Worm (Caenorhabditis elegans): ENCODE measurements around the gene Y53C12A.6.
A peak's percentile ranks its signal among the peaks of the same experiment; 100 is the strongest.

Y53C12A.6 gene

ce11 chrII:9695942-9696341 is 21.9 kb downstream of the Y53C12A.6 start:
- TF ChIP-seq him-1 (tag; optimal IDR thresholded peaks at IDR 0.05) (no peak), W03F9.2 (tag; optimal IDR thresholded peaks at IDR 0.05) (no peak), dao-5 (tag; optimal IDR thresholded peaks at IDR 0.05) (no peak)

ce11 chrII:9691839-9692238 is 26.0 kb downstream of the Y53C12A.6 start, which contains the start of gene nlp-11:
Gene nlp-11 (minus strand): TSS chrII:9691939.
- TF ChIP-seq dao-5 (tag; optimal IDR thresholded peaks at IDR 0.05), result no peak
- no peak for TF ChIP-seq W03F9.2 (tag; optimal IDR thresholded peaks at IDR 0.05)
- TF ChIP-seq him-1 (tag; optimal IDR thresholded peaks at IDR 0.05), result no peak

- TF ChIP-seq him-1 (tag; optimal IDR thresholded peaks at IDR 0.05), result no peak
- TF ChIP-seq W03F9.2 (tag; optimal IDR thresholded peaks at IDR 0.05), result no peak
- no peak for TF ChIP-seq dao-5 (tag; optimal IDR thresholded peaks at IDR 0.05)
Observed at ce11 chrII:9690067-9690632, 27.7 kb downstream of the Y53C12A.6 start.

- TF ChIP-seq W03F9.2 (tag; optimal IDR thresholded peaks at IDR 0.05) (no peak), him-1 (tag; optimal IDR thresholded peaks at IDR 0.05) (no peak), dao-5 (tag; optimal IDR thresholded peaks at IDR 0.05) (no peak)
Observed at ce11 chrII:9686663-9687193, 31.1 kb downstream of the Y53C12A.6 start, which contains the start of gene ZK1320.9. Gene ZK1320.9 (minus strand): TSS chrII:9686713.

ce11 chrII:9684175-9684574 is 33.6 kb downstream of the Y53C12A.6 start:
- no peak for TF ChIP-seq dao-5 (tag; optimal IDR thresholded peaks at IDR 0.05)
- TF ChIP-seq him-1 (tag; optimal IDR thresholded peaks at IDR 0.05), result no peak
- no peak for TF ChIP-seq W03F9.2 (tag; optimal IDR thresholded peaks at IDR 0.05)

ce11 chrII:9682044-9682443 is 35.8 kb downstream of the Y53C12A.6 start:
- TF ChIP-seq dao-5 (tag; optimal IDR thresholded peaks at IDR 0.05), result no peak
- no peak for TF ChIP-seq W03F9.2 (tag; optimal IDR thresholded peaks at IDR 0.05)
- TF ChIP-seq him-1 (tag; optimal IDR thresholded peaks at IDR 0.05), result no peak

- TF ChIP-seq him-1 (tag; optimal IDR thresholded peaks at IDR 0.05) (no peak), dao-5 (tag; optimal IDR thresholded peaks at IDR 0.05) (no peak)
Observed at ce11 chrII:9680493-9680892, 37.3 kb downstream of the Y53C12A.6 start, which contains the start of gene ZK1320.13. Gene ZK1320.13 (plus strand): TSS chrII:9680793.

ce11 chrII:9679842-9680241 is 38.0 kb downstream of the Y53C12A.6 start:
- no peak for TF ChIP-seq W03F9.2 (tag; optimal IDR thresholded peaks at IDR 0.05)
- no peak for TF ChIP-seq dao-5 (tag; optimal IDR thresholded peaks at IDR 0.05)
- no peak for TF ChIP-seq him-1 (tag; optimal IDR thresholded peaks at IDR 0.05)

ce11 chrII:9677470-9677869 is 40.3 kb downstream of the Y53C12A.6 start:
- TF ChIP-seq W03F9.2 (tag; optimal IDR thresholded peaks at IDR 0.05), result no peak

ce11 chrII:9674678-9675077 is 43.1 kb downstream of the Y53C12A.6 start, which contains the start of gene arc-1:
Gene arc-1 (plus strand): TSS chrII:9674978.
- TF ChIP-seq him-1 (tag; optimal IDR thresholded peaks at IDR 0.05) (no peak), W03F9.2 (tag; optimal IDR thresholded peaks at IDR 0.05) (no peak), dao-5 (tag; optimal IDR thresholded peaks at IDR 0.05) (no peak)

- no peak for TF ChIP-seq W03F9.2 (tag; optimal IDR thresholded peaks at IDR 0.05)
- no peak for TF ChIP-seq him-1 (tag; optimal IDR thresholded peaks at IDR 0.05)
- no peak for TF ChIP-seq dao-5 (tag; optimal IDR thresholded peaks at IDR 0.05)
Observed at ce11 chrII:9671308-9671707, 46.5 kb downstream of the Y53C12A.6 start, which contains the start of gene ZK1320.7. Gene ZK1320.7 (plus strand): TSS chrII:9671608.

ce11 chrII:9668959-9669358 is 48.8 kb downstream of the Y53C12A.6 start, which contains the start of gene taf-8:
Gene taf-8 (plus strand): TSS chrII:9669318.
- TF ChIP-seq dao-5 (tag; optimal IDR thresholded peaks at IDR 0.05) (no peak), him-1 (tag; optimal IDR thresholded peaks at IDR 0.05) (no peak), W03F9.2 (tag; optimal IDR thresholded peaks at IDR 0.05) (peak; percentile 16)

- TF ChIP-seq W03F9.2 (tag; optimal IDR thresholded peaks at IDR 0.05) (no peak), him-1 (tag; optimal IDR thresholded peaks at IDR 0.05) (no peak), dao-5 (tag; optimal IDR thresholded peaks at IDR 0.05) (no peak)
Observed at ce11 chrII:9667382-9667781, 50.4 kb downstream of the Y53C12A.6 start, which contains the start of gene ZK1320.11. Gene ZK1320.11 (plus strand): TSS chrII:9667624.
